Worm (Caenorhabditis elegans) whole organism, mixed stage, embryonic: Measurements from ENCODE around the gene unc-83.

Experiments
- cnd-1 ChIP-seq: fragments of 200-800 bp; sonication (Bioruptor generic); optimal IDR thresholded peaks from 2 replicates; lab custom pipeline; 2018; ENCODE audit warnings: mild to moderate bottlenecking, missing genetic modification characterization, missing compliant biosample characterization
- drap-1 ChIP-seq: fragments of 200-800 bp; sonication (Bioruptor generic); optimal IDR thresholded peaks from 3 replicates; lab custom pipeline; 2018; ENCODE audit warnings: mild to moderate bottlenecking, missing genetic modification characterization, missing compliant biosample characterization
- elt-1 ChIP-seq: sonication (generic microtip); optimal IDR thresholded peaks from 2 replicates; lab custom pipeline; 2017; ENCODE audit warnings: missing genetic modification characterization, mild to moderate bottlenecking, missing compliant biosample characterization, antibody characterized with exemption, moderate library complexity, borderline replicate concordance; ENCODE audit not compliant: insufficient read depth
- elt-3 ChIP-seq: fragments of 150-350 bp; optimal IDR thresholded peaks from 2 replicates; lab custom pipeline; 2014; ENCODE audit warnings: missing biosample characterization, missing genetic modification characterization
- hlh-1 ChIP-seq: fragments of 150-350 bp; optimal IDR thresholded peaks from 2 replicates; lab custom pipeline; 2014; ENCODE audit warnings: missing biosample characterization, missing genetic modification reagents, missing genetic modification characterization
- mab-5 ChIP-seq: fragments of 150-350 bp; optimal IDR thresholded peaks from 2 replicates; lab custom pipeline; 2014; ENCODE audit warnings: missing biosample characterization, missing genetic modification characterization
- mep-1 ChIP-seq: fragments of 150-350 bp; optimal IDR thresholded peaks from 2 replicates; lab custom pipeline; 2017; ENCODE audit warnings: missing biosample characterization, missing genetic modification reagents, missing genetic modification characterization, inconsistent platforms
- nhr-237 ChIP-seq: fragments of 150-350 bp; optimal IDR thresholded peaks from 2 replicates; lab custom pipeline; 2014; ENCODE audit warnings: missing biosample characterization, missing genetic modification characterization
- nhr-28 ChIP-seq: fragments of 150-350 bp; optimal IDR thresholded peaks from 2 replicates; lab custom pipeline; 2014; ENCODE audit warnings: missing biosample characterization, missing genetic modification characterization
- snpc-4 ChIP-seq: fragments of 150-350 bp; optimal IDR thresholded peaks from 2 replicates; lab custom pipeline; 2014; ENCODE audit warnings: missing biosample characterization, missing genetic modification characterization
- unc-39 ChIP-seq: fragments of 150-350 bp; optimal IDR thresholded peaks from 2 replicates; lab custom pipeline; 2014; ENCODE audit warnings: missing biosample characterization, missing genetic modification characterization
- unc-62 ChIP-seq: fragments of 150-350 bp; optimal IDR thresholded peaks from 2 replicates; lab custom pipeline; 2014; ENCODE audit warnings: missing biosample characterization, missing genetic modification reagents, missing genetic modification characterization
- ztf-11 ChIP-seq: fragments of 150-350 bp; optimal IDR thresholded peaks from 2 replicates; lab custom pipeline; 2014; ENCODE audit warnings: missing biosample characterization, missing genetic modification characterization

ce11 chrV:6517305-6518224 lies 52.7 kb downstream of the unc-83 start:
- TF ChIP-seq elt-1 (tag; lab: Kevin White, UChicago) (no peak), mab-5 (tag; lab: Kevin White, UChicago) (no peak), drap-1 (GFP tag; lab: Kevin White, UChicago) (no peak), snpc-4 (tag; lab: Kevin White, UChicago) (no peak), unc-62 (GFP tag; lab: Kevin White, UChicago) (no peak), elt-3 (tag; lab: Kevin White, UChicago) (no peak), unc-39 (tag; lab: Kevin White, UChicago) (no peak), hlh-1 (tag; lab: Kevin White, UChicago) (peak; percentile 20), ztf-11 (tag; lab: Kevin White, UChicago) (no peak), mep-1 (no peak), nhr-237 (tag; lab: Kevin White, UChicago) (no peak), cnd-1 (no peak), nhr-28 (tag; lab: Kevin White, UChicago) (no peak)
